Worm (Caenorhabditis elegans) whole organism, L4 larva: ENCODE measurements around the gene nonu-1.

Experiments used
- Y75B8A.6 ChIP-seq: fragments of 200-800 bp; sonication (Bioruptor generic); IDR thresholded peaks from 2 replicates; pipeline ENCODE4 v1.3.6; 2022; ENCODE audit warnings: missing genetic modification reagents, missing genetic modification characterization, missing compliant biosample characterization
- lir-3 ChIP-seq: sonication (generic microtip); optimal IDR thresholded peaks from 2 replicates; lab custom pipeline; 2016; ENCODE audit warnings: mild to moderate bottlenecking, missing genetic modification characterization, missing compliant biosample characterization
- nhr-11 ChIP-seq: fragments of 150-350 bp; optimal IDR thresholded peaks from 2 replicates; lab custom pipeline; 2014; ENCODE audit warnings: missing biosample characterization, missing genetic modification characterization
- pha-4 ChIP-seq, 2 experiments: fragments of 150-350 bp in 1 of 2; fragments of 200-800 bp in 1 of 2; sonication (Bioruptor generic) in 1 of 2; IDR thresholded peaks in 1 of 2; optimal IDR thresholded peaks in 1 of 2; 2 replicates each; pipeline versions ENCODE4 v1.3.6 to Lab custom; 2014 to 2022; ENCODE audit warnings: missing genetic modification characterization in 2 of 2, missing genetic modification reagents in 2 of 2, missing biosample characterization in 1 of 2, missing compliant biosample characterization in 1 of 2
- rbr-2 ChIP-seq: sonication (generic microtip); optimal IDR thresholded peaks from 2 replicates; lab custom pipeline; 2016; ENCODE audit warnings: missing genotype, missing genetic modification characterization, missing compliant biosample characterization
- vab-7 ChIP-seq: fragments of 200-800 bp; sonication (Bioruptor generic); IDR thresholded peaks from 2 replicates; pipeline ENCODE4 v1.3.6; 2022; ENCODE audit warnings: missing genetic modification reagents, missing genetic modification characterization, missing compliant biosample characterization

DNA sequence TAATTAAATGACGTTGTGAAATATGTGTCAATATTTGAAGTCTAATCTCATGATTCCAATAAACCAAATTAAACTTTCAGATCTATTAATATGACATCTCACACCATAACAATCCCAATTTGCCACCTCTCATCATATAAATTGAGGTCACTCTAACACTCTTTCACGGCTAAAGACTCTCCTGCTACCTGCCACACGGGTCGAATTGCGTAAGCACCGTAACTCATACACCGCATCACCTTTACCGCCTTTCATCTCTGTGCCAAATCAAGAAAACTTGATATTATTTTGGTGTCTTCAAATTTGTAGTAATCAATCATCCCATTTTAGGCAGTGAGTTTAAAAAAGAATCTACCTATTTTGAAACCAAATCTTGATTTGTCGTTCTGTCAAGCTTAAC is 43.4 kb downstream of the nonu-1 start:
- TF ChIP-seq rbr-2 (no peak), nhr-11 (no peak), lir-3 (no peak), pha-4 (GFP tag; IDR thresholded peaks at IDR 0.05; lab: Robert Waterston, UW) (no peak), pha-4 (tag; optimal IDR thresholded peaks at IDR 0.05; lab: Kevin White, UChicago) (no peak), Y75B8A.6 (GFP tag; lab: Robert Waterston, UW) (no peak), vab-7 (no peak)
